Fruit fly (Drosophila melanogaster) whole organism: ENCODE results near the gene CG42450.

Experiments
- CG8478 ChIP-seq: fragments of >200 bp; optimal IDR thresholded peaks from 2 replicates; lab custom pipeline; 2018; ENCODE audit warnings: inconsistent platforms
- Dll ChIP-seq: fragments of >200 bp; optimal IDR thresholded peaks from 2 replicates; lab custom pipeline; 2017

dm6 chrX:18783417-18784123 lies 29.5 kb upstream of the CG42450 start, which contains the start of gene CG18259:
- TF ChIP-seq Dll (no peak), CG8478 (lab: Kevin White, UChicago) (no peak)
